Worm (Caenorhabditis elegans) whole organism, L2 larva: ENCODE data around the gene inx-3.

Source experiments
- C34F6.9 ChIP-seq: fragments of 150-350 bp; optimal IDR thresholded peaks from 2 replicates; lab custom pipeline; 2014; ENCODE audit warnings: missing biosample characterization, missing genetic modification characterization
- F13H6.1 ChIP-seq: sonication (generic microtip); optimal IDR thresholded peaks from 2 replicates; lab custom pipeline; 2016; ENCODE audit warnings: missing genetic modification characterization, missing compliant biosample characterization
- R02D3.7 ChIP-seq: fragments of 150-350 bp; optimal IDR thresholded peaks from 2 replicates; lab custom pipeline; 2014; ENCODE audit warnings: missing biosample characterization, missing genetic modification characterization
- alr-1 ChIP-seq: fragments of 150-350 bp; optimal IDR thresholded peaks from 2 replicates; lab custom pipeline; 2014; ENCODE audit warnings: missing biosample characterization, missing genetic modification characterization
- ama-1 ChIP-seq: fragments of 150-350 bp; optimal IDR thresholded peaks from 2 replicates; lab custom pipeline; 2018; ENCODE audit warnings: inconsistent platforms
- blmp-1 ChIP-seq: sonication (generic microtip); optimal IDR thresholded peaks from 2 replicates; lab custom pipeline; 2017; ENCODE audit warnings: missing genetic modification characterization, mild to moderate bottlenecking, missing compliant biosample characterization, antibody characterized with exemption, moderate library complexity; ENCODE audit not compliant: insufficient read depth
- ceh-16 ChIP-seq: fragments of 150-350 bp; optimal IDR thresholded peaks from 2 replicates; lab custom pipeline; 2014; ENCODE audit warnings: missing biosample characterization, missing genetic modification characterization
- ceh-82 ChIP-seq: fragments of 150-350 bp; optimal IDR thresholded peaks from 2 replicates; lab custom pipeline; 2014; ENCODE audit warnings: missing biosample characterization, missing genetic modification characterization
- crh-2 ChIP-seq: sonication (generic microtip); optimal IDR thresholded peaks from 2 replicates; lab custom pipeline; 2017; ENCODE audit warnings: missing biosample characterization, missing genetic modification characterization
- egl-27 ChIP-seq: sonication (generic microtip); optimal IDR thresholded peaks from 3 replicates; lab custom pipeline; 2017; ENCODE audit warnings: missing biosample characterization, missing genetic modification reagents, missing genetic modification characterization
- elt-1 ChIP-seq: fragments of 150-350 bp; optimal IDR thresholded peaks from 2 replicates; lab custom pipeline; 2014; ENCODE audit warnings: missing biosample characterization, missing genetic modification characterization
- fos-1 ChIP-seq: fragments of 150-350 bp; optimal IDR thresholded peaks from 2 replicates; lab custom pipeline; 2014; ENCODE audit warnings: missing biosample characterization, missing genetic modification characterization
- gmeb-1 ChIP-seq: fragments of 150-350 bp; optimal IDR thresholded peaks from 2 replicates; lab custom pipeline; 2014; ENCODE audit warnings: missing biosample characterization, missing genetic modification characterization
- lin-11 ChIP-seq: fragments of 150-350 bp; sonication (generic microtip); optimal IDR thresholded peaks from 2 replicates; lab custom pipeline; 2014; ENCODE audit warnings: missing biosample characterization, missing genetic modification characterization, inconsistent platforms, mixed read lengths
- lin-13 ChIP-seq: fragments of 150-350 bp; optimal IDR thresholded peaks from 2 replicates; lab custom pipeline; 2014; ENCODE audit warnings: missing biosample characterization, missing genetic modification reagents, missing genetic modification characterization
- lin-39 ChIP-seq: fragments of 150-350 bp; optimal IDR thresholded peaks from 2 replicates; lab custom pipeline; 2014; ENCODE audit warnings: missing biosample characterization, missing genetic modification reagents, missing genetic modification characterization
- lsy-2 ChIP-seq, 2 experiments: fragments of 150-350 bp in 1 of 2; sonication (generic microtip) in 1 of 2; optimal IDR thresholded peaks; 2 replicates each; lab custom pipeline; 2014 to 2017; ENCODE audit warnings: missing biosample characterization in 2 of 2, missing genetic modification characterization in 2 of 2
- nhr-10 ChIP-seq: sonication (generic microtip); optimal IDR thresholded peaks from 2 replicates; lab custom pipeline; 2017; ENCODE audit warnings: missing biosample characterization, missing genetic modification characterization
- nhr-11 ChIP-seq: fragments of 150-350 bp; optimal IDR thresholded peaks from 2 replicates; lab custom pipeline; 2014; ENCODE audit warnings: missing biosample characterization, missing genetic modification characterization
- nhr-12 ChIP-seq: fragments of 150-350 bp; optimal IDR thresholded peaks from 2 replicates; lab custom pipeline; 2014; ENCODE audit warnings: missing biosample characterization, missing genetic modification characterization
- nhr-129 ChIP-seq: fragments of 150-350 bp; optimal IDR thresholded peaks from 2 replicates; lab custom pipeline; 2014; ENCODE audit warnings: missing biosample characterization, missing genetic modification characterization
- nhr-21 ChIP-seq: fragments of 150-350 bp; optimal IDR thresholded peaks from 2 replicates; lab custom pipeline; 2014; ENCODE audit warnings: missing biosample characterization, missing genetic modification characterization
- nhr-23 ChIP-seq: fragments of 150-350 bp; optimal IDR thresholded peaks from 2 replicates; lab custom pipeline; 2014; ENCODE audit warnings: missing biosample characterization, missing genetic modification reagents, missing genetic modification characterization
- nhr-237 ChIP-seq: fragments of 150-350 bp; optimal IDR thresholded peaks from 2 replicates; lab custom pipeline; 2014; ENCODE audit warnings: missing biosample characterization, missing genetic modification characterization
- nhr-25 ChIP-seq: fragments of 150-350 bp; sonication (generic microtip); optimal IDR thresholded peaks from 3 replicates; lab custom pipeline; 2014; ENCODE audit warnings: missing biosample characterization, missing genetic modification characterization
- nhr-6 ChIP-seq: fragments of 150-350 bp; optimal IDR thresholded peaks from 2 replicates; lab custom pipeline; 2014; ENCODE audit warnings: missing biosample characterization, missing genetic modification characterization
- peb-1 ChIP-seq: fragments of 150-350 bp; optimal IDR thresholded peaks from 2 replicates; lab custom pipeline; 2014; ENCODE audit warnings: missing biosample characterization, missing genetic modification characterization
- sem-4 ChIP-seq: fragments of 150-350 bp; optimal IDR thresholded peaks from 2 replicates; lab custom pipeline; 2014; ENCODE audit warnings: missing biosample characterization, missing genetic modification reagents, missing genetic modification characterization
- skn-1 ChIP-seq: sonication (generic microtip); optimal IDR thresholded peaks from 2 replicates; lab custom pipeline; 2017; ENCODE audit warnings: missing biosample characterization, missing genetic modification characterization
- sma-3 ChIP-seq: sonication (generic microtip); optimal IDR thresholded peaks from 2 replicates; lab custom pipeline; 2016; ENCODE audit warnings: missing genetic modification reagents, missing genetic modification characterization, missing compliant biosample characterization
- sma-9 ChIP-seq, 2 experiments: fragments of 150-350 bp in 1 of 2; sonication (generic microtip) in 1 of 2; optimal IDR thresholded peaks; 2 replicates each; lab custom pipeline; 2014 to 2016; ENCODE audit warnings: missing genetic modification characterization in 2 of 2, mild to moderate bottlenecking in 1 of 2, missing biosample characterization in 1 of 2, missing compliant biosample characterization in 1 of 2, missing genetic modification reagents in 1 of 2, moderate library complexity in 1 of 2
- unc-39 ChIP-seq: fragments of 150-350 bp; optimal IDR thresholded peaks from 2 replicates; lab custom pipeline; 2014; ENCODE audit warnings: missing biosample characterization, missing genetic modification characterization
- unc-55 ChIP-seq: fragments of 150-350 bp; sonication (generic microtip); optimal IDR thresholded peaks from 3 replicates; lab custom pipeline; 2014; ENCODE audit warnings: missing biosample characterization, missing genetic modification reagents, missing genetic modification characterization
- unc-62 ChIP-seq: fragments of 150-350 bp; optimal IDR thresholded peaks from 2 replicates; lab custom pipeline; 2014; ENCODE audit warnings: missing biosample characterization, missing genetic modification reagents, missing genetic modification characterization
- ztf-1 ChIP-seq: fragments of 200-800 bp; sonication (Bioruptor generic); conservative IDR thresholded peaks from 2 replicates; pipeline ENCODE4 v1.3.6; 2022; ENCODE audit warnings: missing genetic modification characterization, missing compliant biosample characterization
- ztf-11 ChIP-seq: sonication (generic microtip); optimal IDR thresholded peaks from 2 replicates; lab custom pipeline; 2017; ENCODE audit warnings: missing biosample characterization, missing genetic modification characterization

Gene inx-3

ce11 chrX:6024977-6025376 is 29.0 kb downstream of the inx-3 start (continued):
- no peak for TF ChIP-seq egl-27
- no peak for TF ChIP-seq skn-1
- peak; percentile 60 for TF ChIP-seq sma-9 (GFP tag; optimal IDR thresholded peaks at IDR 0.05; lab: Kevin White, UChicago)
- no peak for TF ChIP-seq sma-9 (tag; optimal IDR thresholded peaks at IDR 0.05; lab: Kevin White, UChicago)
- TF ChIP-seq nhr-10 (tag; lab: Kevin White, UChicago): no peak
- TF ChIP-seq nhr-129 (tag; lab: Kevin White, UChicago): peak; percentile 14
- peak; percentile 52 for TF ChIP-seq crh-2 (tag; lab: Kevin White, UChicago)
- peak; percentile 83 for TF ChIP-seq fos-1 (tag; lab: Kevin White, UChicago)
- TF ChIP-seq nhr-21: no peak
- TF ChIP-seq unc-62 (GFP tag; lab: Kevin White, UChicago): no peak

DNA sequence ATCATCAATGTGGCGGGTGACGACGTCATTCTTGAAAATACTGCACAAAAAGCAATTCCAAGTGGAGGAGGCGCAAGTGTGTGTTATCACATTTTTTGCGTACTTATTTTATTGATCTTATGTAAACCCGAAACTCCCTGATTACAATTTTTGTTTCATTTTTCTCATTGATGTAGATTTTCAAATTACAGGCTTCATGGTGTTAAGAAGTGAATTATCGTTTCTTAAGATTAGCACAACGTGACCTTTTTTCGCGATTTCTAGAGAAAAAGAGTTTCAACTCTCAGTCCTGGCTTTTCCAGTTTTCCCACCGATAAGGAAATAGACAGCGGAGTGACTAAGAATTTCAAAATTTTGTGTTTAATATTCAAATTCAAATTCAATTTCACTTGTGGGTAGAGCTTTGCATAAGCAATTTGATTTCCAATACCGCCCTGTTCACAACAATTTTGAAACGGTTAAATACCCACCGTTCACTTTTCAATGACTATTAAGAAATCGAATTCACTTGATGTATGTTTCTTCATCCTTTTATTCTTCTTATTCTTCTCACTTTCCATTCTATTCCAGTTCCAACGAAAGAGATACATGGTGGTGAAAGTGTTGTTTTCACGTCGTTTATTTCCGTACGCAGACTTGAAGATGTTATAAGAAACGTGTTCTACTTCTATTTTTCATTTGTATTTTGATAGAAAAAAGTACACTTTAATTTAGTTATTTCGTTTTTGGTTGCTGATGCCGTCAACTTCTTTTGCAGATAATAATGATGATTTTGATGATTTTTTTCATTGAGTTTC is 31.0 kb downstream of the inx-3 start:
- TF ChIP-seq ztf-1 (GFP tag; lab: Robert Waterston, UW) (no peak), C34F6.9 (tag; lab: Kevin White, UChicago) (no peak), peb-1 (no peak), nhr-21 (no peak), blmp-1 (peak; percentile 92), R02D3.7 (tag; lab: Kevin White, UChicago) (no peak), elt-1 (tag; lab: Kevin White, UChicago) (no peak), sma-9 (GFP tag; optimal IDR thresholded peaks at IDR 0.05; lab: Kevin White, UChicago) (no peak), sma-9 (tag; optimal IDR thresholded peaks at IDR 0.05; lab: Kevin White, UChicago) (no peak), nhr-12 (no peak)

DNA sequence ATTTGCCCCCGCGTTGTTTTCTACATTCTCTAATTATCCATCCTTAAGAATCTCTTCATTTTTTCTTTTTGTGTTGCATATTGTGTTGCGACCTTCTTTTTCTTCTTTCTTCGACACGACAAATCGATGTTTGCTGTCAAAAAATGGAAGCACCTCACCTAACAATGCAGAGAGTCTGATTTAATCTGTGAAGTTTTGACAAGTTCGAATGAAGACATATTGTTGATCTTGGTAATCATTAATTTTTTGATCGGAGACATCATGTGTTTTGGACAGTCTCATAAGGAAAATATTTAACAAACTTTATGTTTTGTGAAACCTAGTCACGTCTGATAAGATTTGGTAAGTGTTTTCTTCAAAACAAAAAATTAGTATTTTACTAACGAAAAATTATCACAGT is 33.1 kb downstream of the inx-3 start:
- no peak for TF ChIP-seq R02D3.7 (tag; lab: Kevin White, UChicago)
- TF ChIP-seq nhr-21: no peak
- TF ChIP-seq nhr-25 (tag; lab: Kevin White, UChicago): peak; percentile 5
- TF ChIP-seq nhr-23 (tag; lab: Kevin White, UChicago): no peak
- TF ChIP-seq nhr-237: no peak
- TF ChIP-seq lin-11 (tag; lab: Kevin White, UChicago): no peak
- TF ChIP-seq ceh-16 (tag; lab: Kevin White, UChicago): peak; percentile 49
- no peak for TF ChIP-seq F13H6.1 (tag; lab: Kevin White, UChicago)

- TF ChIP-seq sma-3 (no peak), ceh-82 (tag; lab: Kevin White, UChicago) (no peak), ama-1 (lab: Kevin White, UChicago) (no peak), alr-1 (no peak), C34F6.9 (tag; lab: Kevin White, UChicago) (no peak), R02D3.7 (tag; lab: Kevin White, UChicago) (no peak), nhr-23 (tag; lab: Kevin White, UChicago) (no peak), unc-39 (tag; lab: Kevin White, UChicago) (no peak)
Measured at ce11 chrX:6031169-6031568, 35.2 kb downstream of the inx-3 start, which contains the start of gene ipp-5. Gene ipp-5, plus strand, starts transcription at chrX:6031469.

- no peak for TF ChIP-seq peb-1
- TF ChIP-seq lin-13: no peak
- TF ChIP-seq unc-55 (GFP tag; lab: Kevin White, UChicago): no peak
- TF ChIP-seq lin-39: no peak
- TF ChIP-seq alr-1: no peak
- no peak for TF ChIP-seq sem-4
- no peak for TF ChIP-seq nhr-6 (tag; lab: Kevin White, UChicago)
- TF ChIP-seq nhr-21: no peak
- TF ChIP-seq gmeb-1 (tag; lab: Kevin White, UChicago): no peak
- no peak for TF ChIP-seq skn-1
- no peak for TF ChIP-seq F13H6.1 (tag; lab: Kevin White, UChicago)
- no peak for TF ChIP-seq lsy-2 (tag; optimal IDR thresholded peaks at IDR 0.05; lab: Kevin White, UChicago)
- TF ChIP-seq blmp-1: no peak
- TF ChIP-seq unc-62 (GFP tag; lab: Kevin White, UChicago): no peak
- TF ChIP-seq sma-9 (GFP tag; optimal IDR thresholded peaks at IDR 0.05; lab: Kevin White, UChicago): no peak
- no peak for TF ChIP-seq sma-9 (tag; optimal IDR thresholded peaks at IDR 0.05; lab: Kevin White, UChicago)
- TF ChIP-seq ztf-11: no peak
- TF ChIP-seq nhr-25 (tag; lab: Kevin White, UChicago): no peak
- TF ChIP-seq ama-1 (lab: Kevin White, UChicago): no peak
- no peak for TF ChIP-seq ceh-16 (tag; lab: Kevin White, UChicago)
- TF ChIP-seq nhr-11 (tag; lab: Kevin White, UChicago): no peak
- TF ChIP-seq, all 48 proteins: peak for 0
Measured at ce11 chrX:6039544-6039943, 43.6 kb downstream of the inx-3 start, which contains the start of gene hsp-25. Gene hsp-25, minus strand, starts transcription at chrX:6039644.
